Worm (Caenorhabditis elegans) whole organism, midembryonic: Measurements from ENCODE around the gene C08E8.9.

Experiments
- T22C8.4 ChIP-seq: fragments of 200-800 bp; sonication (Bioruptor generic); IDR thresholded peaks from 2 replicates; pipeline ENCODE4 v1.3.6; 2022; ENCODE audit warnings: missing genetic modification characterization, missing compliant biosample characterization
- cog-1 ChIP-seq: sonication (generic microtip); optimal IDR thresholded peaks from 2 replicates; lab custom pipeline; 2016; ENCODE audit warnings: missing genetic modification characterization, missing compliant biosample characterization
- flt-1 ChIP-seq: fragments of 200-800 bp; sonication (Bioruptor generic); IDR thresholded peaks from 2 replicates; pipeline ENCODE4 v1.3.6; 2022; ENCODE audit warnings: missing genetic modification characterization, missing compliant biosample characterization
- klf-2 ChIP-seq: fragments of 200-800 bp; sonication (Bioruptor generic); conservative IDR thresholded peaks from 2 replicates; pipeline ENCODE4 v1.3.6; 2022; ENCODE audit warnings: missing genetic modification reagents, missing genetic modification characterization, missing compliant biosample characterization
- med-1 ChIP-seq: sonication (generic microtip); optimal IDR thresholded peaks from 2 replicates; lab custom pipeline; 2017; ENCODE audit warnings: missing genetic modification characterization, mild to moderate bottlenecking, missing compliant biosample characterization, antibody characterized with exemption, missing genetic modification reagents; ENCODE audit not compliant: insufficient read depth
- ref-1 ChIP-seq: fragments of 200-800 bp; sonication (Bioruptor generic); conservative IDR thresholded peaks from 2 replicates; pipeline ENCODE4 v1.3.6; 2022; ENCODE audit warnings: missing genetic modification reagents, missing genetic modification characterization, missing compliant biosample characterization
- tab-1 ChIP-seq: fragments of 200-800 bp; sonication (Bioruptor generic); IDR thresholded peaks from 2 replicates; pipeline ENCODE4 v1.3.6; 2022; ENCODE audit warnings: missing genetic modification characterization, missing compliant biosample characterization
- ztf-23 ChIP-seq: fragments of 200-800 bp; sonication (Bioruptor generic); IDR thresholded peaks from 2 replicates; pipeline ENCODE4 v1.3.6; 2022; ENCODE audit warnings: missing genetic modification reagents, missing genetic modification characterization, missing compliant biosample characterization
- ztf-29 ChIP-seq: fragments of 200-800 bp; sonication (Bioruptor generic); IDR thresholded peaks from 2 replicates; pipeline ENCODE4 v1.3.6; 2022; ENCODE audit warnings: missing genetic modification reagents, missing genetic modification characterization, missing compliant biosample characterization

C08E8.9 gene

ce11 chrV:18350721-18351120 is 13.9 kb upstream of the C08E8.9 start, which contains the start of gene C08E8.11:
Gene C08E8.11, plus strand, starts transcription at chrV:18351021.
- TF ChIP-seq ztf-23 (GFP tag; lab: Robert Waterston, UW) (no peak), ztf-29 (no peak)

- TF ChIP-seq ztf-29 (no peak), tab-1 (GFP tag; lab: Robert Waterston, UW) (no peak), klf-2 (GFP tag; lab: Robert Waterston, UW) (no peak), ztf-23 (GFP tag; lab: Robert Waterston, UW) (no peak), cog-1 (no peak)
These were observed 10.4 kb upstream of the C08E8.9 start for ce11 chrV:18354299-18354698.

- TF ChIP-seq tab-1 (GFP tag; lab: Robert Waterston, UW) (no peak), cog-1 (no peak), flt-1 (GFP tag; lab: Robert Waterston, UW) (no peak), T22C8.4 (no peak), ztf-29 (no peak), klf-2 (GFP tag; lab: Robert Waterston, UW) (no peak)
These were observed 8.9 kb upstream of the C08E8.9 start, which contains the start of gene C08E8.2 for ce11 chrV:18355742-18356141. Gene C08E8.2, minus strand, starts transcription at chrV:18355842.

- TF ChIP-seq cog-1 = no peak
- no peak for TF ChIP-seq ztf-29
- TF ChIP-seq ref-1 = no peak
- TF ChIP-seq tab-1 (GFP tag; lab: Robert Waterston, UW) = no peak
These were observed 4.8 kb upstream of the C08E8.9 start, which contains the start of gene C08E8.5 for ce11 chrV:18359888-18360287. Gene C08E8.5, minus strand, starts transcription at chrV:18359988.

- TF ChIP-seq ztf-23 (GFP tag; lab: Robert Waterston, UW) (no peak), flt-1 (GFP tag; lab: Robert Waterston, UW) (no peak), ref-1 (no peak), tab-1 (GFP tag; lab: Robert Waterston, UW) (no peak), klf-2 (GFP tag; lab: Robert Waterston, UW) (no peak), cog-1 (no peak), ztf-29 (no peak), T22C8.4 (no peak), med-1 (GFP tag; lab: Kevin White, UChicago) (no peak)
These were observed 2.3 kb upstream of the C08E8.9 start, which contains the start of gene C08E8.1 for ce11 chrV:18362402-18362801. Gene C08E8.1, minus strand, starts transcription at chrV:18362502.

ce11 chrV:18368322-18368721 is 3.7 kb downstream of the C08E8.9 start, which contains the start of gene C08E8.6:
Gene C08E8.6, minus strand, starts transcription at chrV:18368422.
- TF ChIP-seq ztf-23 (GFP tag; lab: Robert Waterston, UW) (no peak), flt-1 (GFP tag; lab: Robert Waterston, UW) (no peak), ref-1 (no peak), klf-2 (GFP tag; lab: Robert Waterston, UW) (no peak), T22C8.4 (no peak), cog-1 (no peak), med-1 (GFP tag; lab: Kevin White, UChicago) (no peak), ztf-29 (no peak), tab-1 (GFP tag; lab: Robert Waterston, UW) (no peak)

- TF ChIP-seq ztf-29 = no peak
- no peak for TF ChIP-seq ztf-23 (GFP tag; lab: Robert Waterston, UW)
- TF ChIP-seq flt-1 (GFP tag; lab: Robert Waterston, UW) = no peak
These were observed 6.4 kb downstream of the C08E8.9 start for ce11 chrV:18371028-18371427.

ce11 chrV:18371579-18371978 is 6.9 kb downstream of the C08E8.9 start, which contains the start of gene C08E8.4:
Gene C08E8.4, plus strand, starts transcription at chrV:18371846.
- TF ChIP-seq ztf-23 (GFP tag; lab: Robert Waterston, UW) = no peak
- no peak for TF ChIP-seq tab-1 (GFP tag; lab: Robert Waterston, UW)

ce11 chrV:18374194-18374593 is 9.5 kb downstream of the C08E8.9 start, which contains the start of gene Y51A2B.2:
Gene Y51A2B.2, plus strand, starts transcription at chrV:18374494.
- TF ChIP-seq ztf-23 (GFP tag; lab: Robert Waterston, UW) = no peak
- no peak for TF ChIP-seq klf-2 (GFP tag; lab: Robert Waterston, UW)

ce11 chrV:18375551-18375950 is 10.9 kb downstream of the C08E8.9 start:
- peak; percentile 79 for TF ChIP-seq T22C8.4
- no peak for TF ChIP-seq flt-1 (GFP tag; lab: Robert Waterston, UW)

ce11 chrV:18378819-18379218 is 14.2 kb downstream of the C08E8.9 start, which contains the start of gene Y51A2B.8:
Gene Y51A2B.8, plus strand, starts transcription at chrV:18379119.
- TF ChIP-seq flt-1 (GFP tag; lab: Robert Waterston, UW) (no peak), T22C8.4 (no peak), ref-1 (no peak)

ce11 chrV:18382590-18382989 is 17.9 kb downstream of the C08E8.9 start, which contains the start of gene nhr-288:
Gene nhr-288, minus strand, starts transcription at chrV:18382690.
- TF ChIP-seq flt-1 (GFP tag; lab: Robert Waterston, UW) (no peak), ref-1 (no peak), klf-2 (GFP tag; lab: Robert Waterston, UW) (no peak), T22C8.4 (no peak), cog-1 (no peak), tab-1 (GFP tag; lab: Robert Waterston, UW) (no peak)
